Worm (Caenorhabditis elegans) whole organism, mixed stage, embryonic: ENCODE measurements around the gene Y51A2A.4.

ENCODE experiments used
- M03D4.4 ChIP-seq: sonication (generic microtip); optimal IDR thresholded peaks from 2 replicates; lab custom pipeline; 2017; ENCODE audit warnings: mild to moderate bottlenecking, missing genetic modification characterization, missing compliant biosample characterization
- bed-3 ChIP-seq: fragments of 200-800 bp; sonication (Bioruptor generic); optimal IDR thresholded peaks from 3 replicates; lab custom pipeline; 2018; ENCODE audit warnings: mild to moderate bottlenecking, missing genetic modification characterization, moderate library complexity, missing compliant biosample characterization
- blmp-1 ChIP-seq: fragments of 150-350 bp; optimal IDR thresholded peaks from 2 replicates; lab custom pipeline; 2014; ENCODE audit warnings: missing biosample characterization, missing genetic modification characterization
- ceh-39 ChIP-seq: fragments of 150-350 bp; optimal IDR thresholded peaks from 2 replicates; lab custom pipeline; 2014; ENCODE audit warnings: missing biosample characterization, missing genetic modification characterization
- ceh-43 ChIP-seq: fragments of 200-800 bp; sonication (Bioruptor generic); optimal IDR thresholded peaks from 2 replicates; lab custom pipeline; 2018; ENCODE audit warnings: mild to moderate bottlenecking, missing genetic modification characterization, moderate library complexity, missing compliant biosample characterization
- ceh-83 ChIP-seq: fragments of 200-800 bp; sonication (Bioruptor generic); optimal IDR thresholded peaks from 2 replicates; lab custom pipeline; 2018; ENCODE audit warnings: mild to moderate bottlenecking, missing genetic modification characterization, missing compliant biosample characterization
- ces-1 ChIP-seq: fragments of 150-350 bp; optimal IDR thresholded peaks from 2 replicates; lab custom pipeline; 2014; ENCODE audit warnings: missing biosample characterization, missing genetic modification reagents, missing genetic modification characterization
- cnd-1 ChIP-seq: fragments of 200-800 bp; sonication (Bioruptor generic); optimal IDR thresholded peaks from 2 replicates; lab custom pipeline; 2018; ENCODE audit warnings: mild to moderate bottlenecking, missing genetic modification characterization, missing compliant biosample characterization
- drap-1 ChIP-seq: fragments of 200-800 bp; sonication (Bioruptor generic); optimal IDR thresholded peaks from 3 replicates; lab custom pipeline; 2018; ENCODE audit warnings: mild to moderate bottlenecking, missing genetic modification characterization, missing compliant biosample characterization
- elt-1 ChIP-seq: sonication (generic microtip); optimal IDR thresholded peaks from 2 replicates; lab custom pipeline; 2017; ENCODE audit warnings: missing genetic modification characterization, mild to moderate bottlenecking, missing compliant biosample characterization, antibody characterized with exemption, moderate library complexity, borderline replicate concordance; ENCODE audit not compliant: insufficient read depth
- flh-1 ChIP-seq: fragments of 200-800 bp; sonication (Bioruptor generic); optimal IDR thresholded peaks from 2 replicates; lab custom pipeline; 2018; ENCODE audit warnings: mild to moderate bottlenecking, missing genetic modification characterization, moderate library complexity, missing compliant biosample characterization
- ham-2 ChIP-seq: fragments of 200-800 bp; sonication (Bioruptor generic); optimal IDR thresholded peaks from 2 replicates; lab custom pipeline; 2018; ENCODE audit warnings: mild to moderate bottlenecking, missing genetic modification characterization, missing compliant biosample characterization
- hlh-1 ChIP-seq: fragments of 150-350 bp; optimal IDR thresholded peaks from 2 replicates; lab custom pipeline; 2014; ENCODE audit warnings: missing biosample characterization, missing genetic modification reagents, missing genetic modification characterization
- lin-13 ChIP-seq: fragments of 150-350 bp; optimal IDR thresholded peaks from 2 replicates; lab custom pipeline; 2014; ENCODE audit warnings: missing biosample characterization, missing genetic modification characterization
- lin-32 ChIP-seq: fragments of 200-800 bp; sonication (Bioruptor generic); optimal IDR thresholded peaks from 2 replicates; lab custom pipeline; 2018; ENCODE audit warnings: mild to moderate bottlenecking, missing genetic modification characterization, missing compliant biosample characterization
- lsy-2 ChIP-seq: fragments of 150-350 bp; optimal IDR thresholded peaks from 2 replicates; lab custom pipeline; 2014; ENCODE audit warnings: missing biosample characterization, missing genetic modification characterization
- mab-5 ChIP-seq: fragments of 150-350 bp; optimal IDR thresholded peaks from 2 replicates; lab custom pipeline; 2014; ENCODE audit warnings: missing biosample characterization, missing genetic modification characterization
- mep-1 ChIP-seq: fragments of 150-350 bp; optimal IDR thresholded peaks from 2 replicates; lab custom pipeline; 2017; ENCODE audit warnings: missing biosample characterization, missing genetic modification reagents, missing genetic modification characterization, inconsistent platforms
- mls-2 ChIP-seq: sonication (generic microtip); optimal IDR thresholded peaks from 2 replicates; lab custom pipeline; 2016; ENCODE audit warnings: mild to moderate bottlenecking, missing genetic modification characterization, moderate library complexity, missing compliant biosample characterization
- nhr-12 ChIP-seq: fragments of 150-350 bp; optimal IDR thresholded peaks from 2 replicates; lab custom pipeline; 2014; ENCODE audit warnings: missing biosample characterization, missing genetic modification characterization
- nhr-2 ChIP-seq: fragments of 150-350 bp; optimal IDR thresholded peaks from 2 replicates; lab custom pipeline; 2014; ENCODE audit warnings: missing biosample characterization, missing genetic modification characterization
- nhr-237 ChIP-seq: fragments of 150-350 bp; optimal IDR thresholded peaks from 2 replicates; lab custom pipeline; 2014; ENCODE audit warnings: missing biosample characterization, missing genetic modification characterization
- nhr-28 ChIP-seq: fragments of 150-350 bp; optimal IDR thresholded peaks from 2 replicates; lab custom pipeline; 2014; ENCODE audit warnings: missing biosample characterization, missing genetic modification characterization
- nhr-76 ChIP-seq: sonication (generic microtip); optimal IDR thresholded peaks from 2 replicates; lab custom pipeline; 2017; ENCODE audit warnings: missing biosample characterization, missing genetic modification characterization
- pha-4 ChIP-seq: fragments of 150-350 bp; optimal IDR thresholded peaks from 2 replicates; lab custom pipeline; 2018; ENCODE audit warnings: missing biosample characterization, missing genetic modification reagents, missing genetic modification characterization
- snpc-4 ChIP-seq: fragments of 150-350 bp; optimal IDR thresholded peaks from 2 replicates; lab custom pipeline; 2014; ENCODE audit warnings: missing biosample characterization, missing genetic modification characterization
- sptf-1 ChIP-seq: sonication (generic microtip); optimal IDR thresholded peaks from 2 replicates; lab custom pipeline; 2017; ENCODE audit warnings: mild to moderate bottlenecking, missing genetic modification characterization, moderate library complexity, missing compliant biosample characterization
- tbx-8 ChIP-seq: fragments of 200-800 bp; sonication (Bioruptor generic); optimal IDR thresholded peaks from 2 replicates; lab custom pipeline; 2018; ENCODE audit warnings: mild to moderate bottlenecking, missing genetic modification characterization, moderate library complexity, missing compliant biosample characterization
- unc-120 ChIP-seq: sonication (generic microtip); optimal IDR thresholded peaks from 2 replicates; lab custom pipeline; 2017; ENCODE audit warnings: missing genetic modification characterization, missing compliant biosample characterization; ENCODE audit not compliant: poor library complexity, severe bottlenecking
- unc-39 ChIP-seq: fragments of 150-350 bp; optimal IDR thresholded peaks from 2 replicates; lab custom pipeline; 2014; ENCODE audit warnings: missing biosample characterization, missing genetic modification characterization
- unc-62 ChIP-seq: fragments of 150-350 bp; optimal IDR thresholded peaks from 2 replicates; lab custom pipeline; 2014; ENCODE audit warnings: missing biosample characterization, missing genetic modification reagents, missing genetic modification characterization
- zip-8 ChIP-seq: fragments of 150-350 bp; optimal IDR thresholded peaks from 2 replicates; lab custom pipeline; 2014; ENCODE audit warnings: missing biosample characterization, missing genetic modification characterization
- ztf-11 ChIP-seq: fragments of 150-350 bp; optimal IDR thresholded peaks from 2 replicates; lab custom pipeline; 2014; ENCODE audit warnings: missing biosample characterization, missing genetic modification characterization

Y51A2A.4 gene

ce11 chrV:18254483-18254882, 36.3 kb upstream of the Y51A2A.4 start, which contains the start of gene R10E8.5:
TSS of gene R10E8.5 (plus strand) at chrV:18254783.
- TF ChIP-seq mab-5 (tag; lab: Kevin White, UChicago) (no peak), bed-3 (GFP tag; lab: Kevin White, UChicago) (no peak), lin-32 (GFP tag; lab: Kevin White, UChicago) (no peak), nhr-28 (tag; lab: Kevin White, UChicago) (no peak), lin-13 (tag; lab: Kevin White, UChicago) (no peak), ces-1 (no peak), M03D4.4 (tag; lab: Kevin White, UChicago) (no peak), hlh-1 (tag; lab: Kevin White, UChicago) (no peak), ceh-43 (no peak), snpc-4 (tag; lab: Kevin White, UChicago) (no peak), nhr-12 (tag; lab: Kevin White, UChicago) (no peak), mep-1 (no peak), ham-2 (GFP tag; lab: Kevin White, UChicago) (no peak), ceh-83 (no peak), nhr-2 (no peak)

- no peak for TF ChIP-seq unc-39 (tag; lab: Kevin White, UChicago)
- no peak for TF ChIP-seq bed-3 (GFP tag; lab: Kevin White, UChicago)
- no peak for TF ChIP-seq sptf-1 (tag; lab: Kevin White, UChicago)
- TF ChIP-seq drap-1 (GFP tag; lab: Kevin White, UChicago): no peak
- no peak for TF ChIP-seq nhr-237 (tag; lab: Kevin White, UChicago)
- TF ChIP-seq mab-5 (tag; lab: Kevin White, UChicago): no peak
- TF ChIP-seq ceh-43: no peak
These were observed 25.2 kb upstream of the Y51A2A.4 start for ce11 chrV:18265514-18265913.

ce11 chrV:18266238-18266637, 24.5 kb upstream of the Y51A2A.4 start, which contains the start of gene R10E8.6:
TSS of gene R10E8.6 (minus strand) at chrV:18266391.
- TF ChIP-seq elt-1: no peak
- no peak for TF ChIP-seq ztf-11
- no peak for TF ChIP-seq tbx-8 (GFP tag; lab: Kevin White, UChicago)
- no peak for TF ChIP-seq ceh-39 (tag; lab: Kevin White, UChicago)
- TF ChIP-seq ceh-43: no peak
- no peak for TF ChIP-seq flh-1 (GFP tag; lab: Kevin White, UChicago)
- TF ChIP-seq ces-1: no peak
- TF ChIP-seq sptf-1 (tag; lab: Kevin White, UChicago): no peak
- no peak for TF ChIP-seq lsy-2 (tag; lab: Kevin White, UChicago)
- no peak for TF ChIP-seq nhr-2
- TF ChIP-seq mep-1: no peak
- TF ChIP-seq lin-13 (tag; lab: Kevin White, UChicago): no peak
- no peak for TF ChIP-seq pha-4
- no peak for TF ChIP-seq blmp-1
- TF ChIP-seq unc-120 (tag; lab: Kevin White, UChicago): no peak
- TF ChIP-seq snpc-4 (tag; lab: Kevin White, UChicago): no peak
- TF ChIP-seq bed-3 (GFP tag; lab: Kevin White, UChicago): no peak
- TF ChIP-seq hlh-1 (tag; lab: Kevin White, UChicago): no peak

- TF ChIP-seq ztf-11 (no peak), nhr-12 (tag; lab: Kevin White, UChicago) (no peak), zip-8 (no peak)
These were observed 22.0 kb upstream of the Y51A2A.4 start, which contains the start of gene fbxa-213 for ce11 chrV:18268744-18269143. TSS of gene fbxa-213 (minus strand) at chrV:18268844.

- TF ChIP-seq bed-3 (GFP tag; lab: Kevin White, UChicago) (no peak), ceh-39 (tag; lab: Kevin White, UChicago) (no peak), mls-2 (tag; lab: Kevin White, UChicago) (no peak), ham-2 (GFP tag; lab: Kevin White, UChicago) (no peak), flh-1 (GFP tag; lab: Kevin White, UChicago) (no peak), nhr-76 (no peak), ces-1 (no peak), lsy-2 (tag; lab: Kevin White, UChicago) (no peak), ceh-83 (no peak), unc-62 (GFP tag; lab: Kevin White, UChicago) (no peak), tbx-8 (GFP tag; lab: Kevin White, UChicago) (no peak), nhr-28 (tag; lab: Kevin White, UChicago) (no peak), unc-39 (tag; lab: Kevin White, UChicago) (no peak), cnd-1 (no peak), zip-8 (no peak), mab-5 (tag; lab: Kevin White, UChicago) (no peak), hlh-1 (tag; lab: Kevin White, UChicago) (no peak), unc-120 (tag; lab: Kevin White, UChicago) (no peak), nhr-237 (tag; lab: Kevin White, UChicago) (no peak)
These were observed 20.9 kb upstream of the Y51A2A.4 start, which contains the start of gene skr-6 for ce11 chrV:18269885-18270284. TSS of gene skr-6 (minus strand) at chrV:18269985.
